Worm (Caenorhabditis elegans) whole organism, midembryonic: Measurements from ENCODE around the gene tor-1.

Experiments
- flt-1 ChIP-seq: fragments of 200-800 bp; sonication (Bioruptor generic); IDR thresholded peaks from 2 replicates; pipeline ENCODE4 v1.3.6; 2022; ENCODE audit warnings: missing genetic modification characterization, missing compliant biosample characterization
- klf-2 ChIP-seq: fragments of 200-800 bp; sonication (Bioruptor generic); conservative IDR thresholded peaks from 2 replicates; pipeline ENCODE4 v1.3.6; 2022; ENCODE audit warnings: missing genetic modification reagents, missing genetic modification characterization, missing compliant biosample characterization
- med-1 ChIP-seq: sonication (generic microtip); optimal IDR thresholded peaks from 2 replicates; lab custom pipeline; 2017; ENCODE audit warnings: missing genetic modification characterization, mild to moderate bottlenecking, missing compliant biosample characterization, antibody characterized with exemption, missing genetic modification reagents; ENCODE audit not compliant: insufficient read depth
- ref-1 ChIP-seq: fragments of 200-800 bp; sonication (Bioruptor generic); conservative IDR thresholded peaks from 2 replicates; pipeline ENCODE4 v1.3.6; 2022; ENCODE audit warnings: missing genetic modification reagents, missing genetic modification characterization, missing compliant biosample characterization
- tab-1 ChIP-seq: fragments of 200-800 bp; sonication (Bioruptor generic); IDR thresholded peaks from 2 replicates; pipeline ENCODE4 v1.3.6; 2022; ENCODE audit warnings: missing genetic modification characterization, missing compliant biosample characterization
- ztf-23 ChIP-seq: fragments of 200-800 bp; sonication (Bioruptor generic); IDR thresholded peaks from 2 replicates; pipeline ENCODE4 v1.3.6; 2022; ENCODE audit warnings: missing genetic modification reagents, missing genetic modification characterization, missing compliant biosample characterization
- ztf-29 ChIP-seq: fragments of 200-800 bp; sonication (Bioruptor generic); IDR thresholded peaks from 2 replicates; pipeline ENCODE4 v1.3.6; 2022; ENCODE audit warnings: missing genetic modification reagents, missing genetic modification characterization, missing compliant biosample characterization

DNA sequence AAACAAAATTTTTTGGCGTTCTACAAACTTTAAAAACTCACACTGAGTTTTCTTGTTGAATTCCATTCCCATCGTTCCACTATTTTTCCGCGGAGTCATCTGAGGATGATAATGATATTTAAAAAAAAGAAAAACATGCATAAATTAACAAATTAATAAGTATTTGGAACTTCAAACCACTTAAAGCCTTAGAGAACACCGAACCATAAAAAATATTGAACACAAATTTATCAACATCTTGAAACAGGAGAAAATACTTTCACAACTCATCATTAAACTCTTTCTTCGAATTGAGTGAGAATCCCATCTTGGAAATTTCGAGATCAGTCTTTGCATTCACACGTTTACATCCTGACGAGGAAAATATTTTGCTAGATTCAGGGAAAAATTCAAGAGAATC, 3.2 kb downstream of the tor-1 start, which contains the start of gene gei-18:
- no peak for TF ChIP-seq ztf-29 (GFP tag; lab: Robert Waterston, UW)
- TF ChIP-seq flt-1, result no peak
- no peak for TF ChIP-seq tab-1 (GFP tag; lab: Robert Waterston, UW)
- TF ChIP-seq klf-2 (GFP tag; lab: Robert Waterston, UW), result no peak
- no peak for TF ChIP-seq ztf-23 (GFP tag; lab: Robert Waterston, UW)
- no peak for TF ChIP-seq med-1 (GFP tag; lab: Kevin White, UChicago)
- TF ChIP-seq ref-1 (GFP tag; lab: Robert Waterston, UW), result no peak
